Worm (Caenorhabditis elegans): ENCODE data around the gene npr-32.

- no peak for TF ChIP-seq fos-1 (tag; optimal IDR thresholded peaks at IDR 0.05)
- TF ChIP-seq ztf-4 (tag; optimal IDR thresholded peaks at IDR 0.05): no peak
- no peak for TF ChIP-seq unc-39 (tag; optimal IDR thresholded peaks at IDR 0.05)
- TF ChIP-seq nhr-25 (tag; optimal IDR thresholded peaks at IDR 0.05): no peak
- no peak for TF ChIP-seq lin-39 (tag; optimal IDR thresholded peaks at IDR 0.05)
- TF ChIP-seq aly-2 (tag; optimal IDR thresholded peaks at IDR 0.05): no peak
- no peak for TF ChIP-seq unc-62 (GFP tag; optimal IDR thresholded peaks at IDR 0.05)
- TF ChIP-seq nhr-12 (tag; optimal IDR thresholded peaks at IDR 0.05): no peak
- TF ChIP-seq pha-4 (tag; optimal IDR thresholded peaks at IDR 0.05): no peak
- TF ChIP-seq ama-1 (optimal IDR thresholded peaks at IDR 0.05): no peak
- no peak for TF ChIP-seq egl-27 (tag; optimal IDR thresholded peaks at IDR 0.05)
- TF ChIP-seq nhr-76 (tag; optimal IDR thresholded peaks at IDR 0.05): no peak
- no peak for TF ChIP-seq R02D3.7 (tag; optimal IDR thresholded peaks at IDR 0.05)
These were observed at the start of gene npr-32 for ce11 chrIV:17230958-17231357.

All from whole organism, L3 larva.